ENCODE assay signal across 1 worm cellular context in genomic region chrV:8606099-8606696, ce11.
TF ChIP-seq lines count a peak whose summit lies in the region.

TSS of gene vps-60 (minus strand) at chrV:8606128.

TF ChIP-seq in whole organism, L4 larva, 104 proteins besides CTCF, POLR2A, EP300 and RAD21 (continued from another document):
- peak; percentile 64 for TF ChIP-seq lin-1 (GFP tag; IDR thresholded peaks at IDR 0.05; lab: Robert Waterston, UW)
- peak; percentile 22 for TF ChIP-seq fos-1 (tag; optimal IDR thresholded peaks at IDR 0.05; lab: Kevin White, UChicago)
- TF ChIP-seq lsy-2 (tag; optimal IDR thresholded peaks at IDR 0.05; lab: Kevin White, UChicago), result peak; percentile 43 to 92
- peak; percentile 50 for TF ChIP-seq ama-1 (optimal IDR thresholded peaks at IDR 0.05; lab: Kevin White, UChicago)
- TF ChIP-seq attf-4 (tag; optimal IDR thresholded peaks at IDR 0.05; lab: Kevin White, UChicago), result no peak
- TF ChIP-seq arid-1 (GFP tag; conservative IDR thresholded peaks at IDR 0.05; lab: Robert Waterston, UW), result peak; percentile 85
- peak; percentile 58 for TF ChIP-seq mxl-3 (GFP tag; optimal IDR thresholded peaks at IDR 0.05; lab: Kevin White, UChicago)
- peak; percentile 82 for TF ChIP-seq nhr-28 (tag; optimal IDR thresholded peaks at IDR 0.05; lab: Kevin White, UChicago)
- TF ChIP-seq Y75B8A.6 (GFP tag; IDR thresholded peaks at IDR 0.05; lab: Robert Waterston, UW), result no peak
- 0 out of 2 replicates have a peak, but pooled peaks have one; percentile 42 for TF ChIP-seq saeg-2 (GFP tag; IDR thresholded peaks at IDR 0.05; lab: Robert Waterston, UW)
- peak; percentile 26 to 53 for TF ChIP-seq daf-16 (GFP tag; optimal IDR thresholded peaks at IDR 0.05; lab: Kevin White, UChicago)
- TF ChIP-seq daf-16 (tag; optimal IDR thresholded peaks at IDR 0.05; lab: Kevin White, UChicago), result peak; percentile 91
- peak; percentile 82 for TF ChIP-seq dpl-1 (GFP tag; optimal IDR thresholded peaks at IDR 0.05; lab: Kevin White, UChicago)
- no peak for TF ChIP-seq R02D3.7 (tag; optimal IDR thresholded peaks at IDR 0.05; lab: Kevin White, UChicago)
- no peak for TF ChIP-seq unc-39 (tag; optimal IDR thresholded peaks at IDR 0.05; lab: Kevin White, UChicago)
- TF ChIP-seq ZK546.5 (tag; optimal IDR thresholded peaks at IDR 0.05; lab: Kevin White, UChicago), result no peak
- TF ChIP-seq nhr-77 (tag; optimal IDR thresholded peaks at IDR 0.05; lab: Kevin White, UChicago), result peak; percentile 95
- TF ChIP-seq tra-1 (GFP tag; IDR thresholded peaks at IDR 0.05; lab: Robert Waterston, UW), result peak; percentile 95
- TF ChIP-seq Y48G9A.11 (GFP tag; IDR thresholded peaks at IDR 0.05; lab: Robert Waterston, UW), result peak; percentile 54; the same call in 1 of the 2 replicates
- peak; percentile 17 to 84 for TF ChIP-seq mdl-1 (tag; optimal IDR thresholded peaks at IDR 0.05; lab: Kevin White, UChicago)
- TF ChIP-seq rbr-2 (tag; optimal IDR thresholded peaks at IDR 0.05; lab: Kevin White, UChicago), result peak; percentile 93
- TF ChIP-seq skn-1 (tag; optimal IDR thresholded peaks at IDR 0.05; lab: Kevin White, UChicago), result no peak
- TF ChIP-seq lim-7 (GFP tag; IDR thresholded peaks at IDR 0.05; lab: Robert Waterston, UW), result 0 out of 2 replicates have a peak, but pooled peaks have one; percentile 26
- TF ChIP-seq F10B5.3 (tag; optimal IDR thresholded peaks at IDR 0.05; lab: Kevin White, UChicago), result no peak
- peak; percentile 93 for TF ChIP-seq nhr-11 (tag; optimal IDR thresholded peaks at IDR 0.05; lab: Kevin White, UChicago)
- TF ChIP-seq zag-1 (tag; optimal IDR thresholded peaks at IDR 0.05; lab: Kevin White, UChicago), result no peak
- TF ChIP-seq php-3 (GFP tag; IDR thresholded peaks at IDR 0.05; lab: Robert Waterston, UW), result 0 out of 2 replicates have a peak, but pooled peaks have one; percentile 58
- no peak for TF ChIP-seq madf-5 (GFP tag; IDR thresholded peaks at IDR 0.05; lab: Robert Waterston, UW)
- TF ChIP-seq F37D6.2 (tag; optimal IDR thresholded peaks at IDR 0.05; lab: Kevin White, UChicago), result peak; percentile 69
- no peak for TF ChIP-seq F26F4.8 (GFP tag; conservative IDR thresholded peaks at IDR 0.05; lab: Robert Waterston, UW)
- peak; percentile 33 for TF ChIP-seq ceh-28 (tag; optimal IDR thresholded peaks at IDR 0.05; lab: Kevin White, UChicago)
- TF ChIP-seq ceh-44 (GFP tag; IDR thresholded peaks at IDR 0.05; lab: Robert Waterston, UW), result no peak
- TF ChIP-seq daf-8 (GFP tag; IDR thresholded peaks at IDR 0.05; lab: Robert Waterston, UW), result no peak
- TF ChIP-seq nhr-237 (tag; optimal IDR thresholded peaks at IDR 0.05; lab: Kevin White, UChicago), result no peak
- peak; percentile 74 for TF ChIP-seq fkh-10 (GFP tag; optimal IDR thresholded peaks at IDR 0.05; lab: Kevin White, UChicago)
- TF ChIP-seq ces-1 (GFP tag; optimal IDR thresholded peaks at IDR 0.05; lab: Kevin White, UChicago), result peak; percentile 35
- TF ChIP-seq ceh-82 (tag; optimal IDR thresholded peaks at IDR 0.05; lab: Kevin White, UChicago), result no peak
- TF ChIP-seq pha-4 (GFP tag; IDR thresholded peaks at IDR 0.05; lab: Robert Waterston, UW), result peak; percentile 92
- no peak for TF ChIP-seq pha-4 (tag; optimal IDR thresholded peaks at IDR 0.05; lab: Kevin White, UChicago)
- 0 out of 2 replicates have a peak, but pooled peaks have one; percentile 15 for TF ChIP-seq mxl-2 (GFP tag; conservative IDR thresholded peaks at IDR 0.05; lab: Robert Waterston, UW)
- TF ChIP-seq lir-3 (tag; optimal IDR thresholded peaks at IDR 0.05; lab: Kevin White, UChicago), result no peak
- peak; percentile 49 for TF ChIP-seq ztf-7 (tag; optimal IDR thresholded peaks at IDR 0.05; lab: Kevin White, UChicago)
- peak; percentile 89 for TF ChIP-seq ceh-20 (GFP tag; IDR thresholded peaks at IDR 0.05; lab: Robert Waterston, UW)
- peak; percentile 66 for TF ChIP-seq nhr-102 (tag; optimal IDR thresholded peaks at IDR 0.05; lab: Kevin White, UChicago)
- TF ChIP-seq dmd-6 (GFP tag; IDR thresholded peaks at IDR 0.05; lab: Robert Waterston, UW), result peak; percentile 98
